Worm (Caenorhabditis elegans) whole organism, L4 larva: ENCODE results near the gene trmt-10A.

Experiments used
- F26F4.8 ChIP-seq: fragments of 200-800 bp; sonication (Bioruptor generic); conservative IDR thresholded peaks from 2 replicates; pipeline ENCODE4 v1.3.6; 2022; ENCODE audit warnings: missing genetic modification characterization, missing compliant biosample characterization
- F44E2.7 ChIP-seq: fragments of 200-800 bp; sonication (Bioruptor generic); IDR thresholded peaks from 2 replicates; pipeline ENCODE4 v2.1.2; 2022; ENCODE audit warnings: missing genetic modification characterization, missing compliant biosample characterization
- R02D3.7 ChIP-seq: fragments of 150-350 bp; sonication (generic microtip); optimal IDR thresholded peaks from 3 replicates; lab custom pipeline; 2014; ENCODE audit warnings: missing biosample characterization, missing genetic modification characterization
- Y105C5A.15 ChIP-seq: fragments of 200-800 bp; sonication (Bioruptor generic); IDR thresholded peaks from 2 replicates; pipeline ENCODE4 v1.3.6; 2022; ENCODE audit warnings: missing genetic modification characterization, missing compliant biosample characterization
- Y48G9A.11 ChIP-seq: fragments of 200-800 bp; sonication (Bioruptor generic); IDR thresholded peaks from 2 replicates; pipeline ENCODE4 v1.3.6; 2022; ENCODE audit warnings: missing genetic modification reagents, missing genetic modification characterization, missing compliant biosample characterization
- ZK337.2 ChIP-seq: fragments of 200-800 bp; sonication (Bioruptor generic); IDR thresholded peaks from 2 replicates; pipeline ENCODE4 v1.3.6; 2022; ENCODE audit warnings: missing genetic modification reagents, missing genetic modification characterization, missing compliant biosample characterization
- ZK546.5 ChIP-seq, 2 experiments: sonication (generic microtip); optimal IDR thresholded peaks; 2 replicates each; lab custom pipeline; 2017; ENCODE audit warnings: missing biosample characterization in 2 of 2, missing genetic modification characterization in 2 of 2
- aha-1 ChIP-seq: fragments of 150-350 bp; peaks from one replicate; lab custom pipeline; 2014; ENCODE audit warnings: missing biosample characterization, missing genetic modification characterization
- ceh-62 ChIP-seq: sonication (generic microtip); optimal IDR thresholded peaks from 2 replicates; lab custom pipeline; 2017; ENCODE audit warnings: missing biosample characterization, missing genetic modification characterization
- ceh-82 ChIP-seq: sonication (generic microtip); optimal IDR thresholded peaks from 2 replicates; lab custom pipeline; 2017; ENCODE audit warnings: missing biosample characterization, missing genetic modification characterization
- ces-1 ChIP-seq: fragments of 150-350 bp; sonication (generic microtip); optimal IDR thresholded peaks from 4 replicates; lab custom pipeline; 2014; ENCODE audit warnings: missing biosample characterization, missing genetic modification reagents, missing genetic modification characterization
- cey-2 ChIP-seq: sonication (generic microtip); optimal IDR thresholded peaks from 3 replicates; lab custom pipeline; 2017; ENCODE audit warnings: missing genetic modification characterization, mild to moderate bottlenecking, missing compliant biosample characterization, antibody characterized with exemption, borderline replicate concordance; ENCODE audit not compliant: insufficient read depth
- ctbp-1 ChIP-seq: fragments of 200-800 bp; sonication (Bioruptor generic); IDR thresholded peaks from 2 replicates; pipeline ENCODE4 v1.3.6; 2022; ENCODE audit warnings: missing genetic modification reagents, missing genetic modification characterization, missing compliant biosample characterization
- daf-8 ChIP-seq: fragments of 200-800 bp; sonication (Bioruptor generic); IDR thresholded peaks from 2 replicates; pipeline ENCODE4 v1.3.6; 2022; ENCODE audit warnings: missing genetic modification characterization, missing compliant biosample characterization
- dpl-1 ChIP-seq: fragments of 150-350 bp; optimal IDR thresholded peaks from 2 replicates; lab custom pipeline; 2014; ENCODE audit warnings: missing biosample characterization, missing genetic modification reagents, missing genetic modification characterization
- duxl-1 ChIP-seq: sonication (generic microtip); optimal IDR thresholded peaks from 2 replicates; lab custom pipeline; 2016; ENCODE audit warnings: mild to moderate bottlenecking, missing genetic modification characterization, moderate library complexity, missing compliant biosample characterization; ENCODE audit not compliant: poor library complexity
- egl-27 ChIP-seq: sonication (generic microtip); optimal IDR thresholded peaks from 3 replicates; lab custom pipeline; 2017; ENCODE audit warnings: missing biosample characterization, missing genetic modification reagents, missing genetic modification characterization
- egl-43 ChIP-seq: fragments of 200-800 bp; sonication (Bioruptor generic); IDR thresholded peaks from 2 replicates; pipeline ENCODE4 v1.3.6; 2022; ENCODE audit warnings: missing genetic modification reagents, missing genetic modification characterization, missing compliant biosample characterization
- fkh-10 ChIP-seq: fragments of 150-350 bp; optimal IDR thresholded peaks from 2 replicates; lab custom pipeline; 2014; ENCODE audit warnings: missing biosample characterization, missing genetic modification reagents, missing genetic modification characterization
- gei-8 ChIP-seq: fragments of 200-800 bp; sonication (Bioruptor generic); optimal IDR thresholded peaks from 2 replicates; lab custom pipeline; 2018; ENCODE audit warnings: mild to moderate bottlenecking, missing genetic modification characterization, missing compliant biosample characterization
- hif-1 ChIP-seq, 2 experiments: sonication (generic microtip); optimal IDR thresholded peaks; 2 replicates each; lab custom pipeline; 2016 to 2017; ENCODE audit warnings: missing compliant biosample characterization in 2 of 2, missing genetic modification characterization in 2 of 2, missing genetic modification reagents in 2 of 2, missing genotype in 2 of 2, mild to moderate bottlenecking in 1 of 2
- hlh-11 ChIP-seq: fragments of 200-800 bp; sonication (Bioruptor generic); optimal IDR thresholded peaks from 2 replicates; lab custom pipeline; 2018; ENCODE audit warnings: mild to moderate bottlenecking, missing genetic modification characterization, missing compliant biosample characterization
- hmg-1.1 ChIP-seq: fragments of 200-800 bp; sonication (Bioruptor generic); IDR thresholded peaks from 2 replicates; pipeline ENCODE4 v1.3.6; 2022; ENCODE audit warnings: missing genetic modification reagents, missing genetic modification characterization, missing compliant biosample characterization
- lin-1 ChIP-seq: fragments of 200-800 bp; sonication (Bioruptor generic); IDR thresholded peaks from 2 replicates; pipeline ENCODE4 v1.3.6; 2022; ENCODE audit warnings: missing genetic modification reagents, missing genetic modification characterization, missing compliant biosample characterization
- lin-38 ChIP-seq: fragments of 200-800 bp; sonication (Bioruptor generic); IDR thresholded peaks from 2 replicates; pipeline ENCODE4 v1.3.6; 2022; ENCODE audit warnings: missing genetic modification reagents, missing genetic modification characterization, missing compliant biosample characterization
- mep-1 ChIP-seq: fragments of 150-350 bp; sonication (generic microtip); optimal IDR thresholded peaks from 3 replicates; lab custom pipeline; 2014; ENCODE audit warnings: missing biosample characterization, missing genetic modification characterization
- mxl-2 ChIP-seq: fragments of 200-800 bp; sonication (Bioruptor generic); conservative IDR thresholded peaks from 2 replicates; pipeline ENCODE4 v1.3.6; 2022; ENCODE audit warnings: missing genetic modification reagents, missing genetic modification characterization, missing compliant biosample characterization
- mxl-3 ChIP-seq: fragments of 200-800 bp; sonication (Bioruptor generic); optimal IDR thresholded peaks from 2 replicates; lab custom pipeline; 2018; ENCODE audit warnings: mild to moderate bottlenecking, missing genetic modification characterization, missing compliant biosample characterization
- nhr-10 ChIP-seq: fragments of 150-350 bp; optimal IDR thresholded peaks from 2 replicates; lab custom pipeline; 2014; ENCODE audit warnings: missing biosample characterization, missing genetic modification characterization
- nhr-11 ChIP-seq: fragments of 150-350 bp; optimal IDR thresholded peaks from 2 replicates; lab custom pipeline; 2014; ENCODE audit warnings: missing biosample characterization, missing genetic modification characterization
- nhr-111 ChIP-seq: fragments of 200-800 bp; sonication (Bioruptor generic); optimal IDR thresholded peaks from 2 replicates; lab custom pipeline; 2018; ENCODE audit warnings: mild to moderate bottlenecking, missing genetic modification characterization, missing compliant biosample characterization
- nhr-28 ChIP-seq: fragments of 150-350 bp; optimal IDR thresholded peaks from 2 replicates; lab custom pipeline; 2014; ENCODE audit warnings: missing biosample characterization, missing genetic modification characterization
- nhr-41 ChIP-seq: fragments of 200-800 bp; sonication (Bioruptor generic); IDR thresholded peaks from 2 replicates; pipeline ENCODE4 v1.3.6; 2022; ENCODE audit warnings: missing genetic modification reagents, missing genetic modification characterization, missing compliant biosample characterization
- nhr-42 ChIP-seq: fragments of 200-800 bp; sonication (Bioruptor generic); IDR thresholded peaks from 2 replicates; pipeline ENCODE4 v1.3.6; 2022; ENCODE audit warnings: missing genetic modification characterization, missing compliant biosample characterization
- nhr-48 ChIP-seq: sonication (generic microtip); optimal IDR thresholded peaks from 2 replicates; lab custom pipeline; 2016; ENCODE audit warnings: mild to moderate bottlenecking, missing genetic modification characterization, missing compliant biosample characterization
- nhr-6 ChIP-seq: fragments of 150-350 bp; optimal IDR thresholded peaks from 2 replicates; lab custom pipeline; 2014; ENCODE audit warnings: missing biosample characterization, missing genetic modification characterization
- nhr-76 ChIP-seq: fragments of 150-350 bp; optimal IDR thresholded peaks from 2 replicates; lab custom pipeline; 2014; ENCODE audit warnings: missing biosample characterization, missing genetic modification characterization
- rbr-2 ChIP-seq: sonication (generic microtip); optimal IDR thresholded peaks from 2 replicates; lab custom pipeline; 2016; ENCODE audit warnings: missing genotype, missing genetic modification characterization, missing compliant biosample characterization
- sdz-12 ChIP-seq: fragments of 200-800 bp; sonication (Bioruptor generic); optimal IDR thresholded peaks from 2 replicates; lab custom pipeline; 2018; ENCODE audit warnings: mild to moderate bottlenecking, missing genetic modification characterization, missing compliant biosample characterization
- set-16 ChIP-seq: fragments of 200-800 bp; sonication (Bioruptor generic); IDR thresholded peaks from 2 replicates; pipeline ENCODE4 v1.3.6; 2022; ENCODE audit warnings: missing genetic modification reagents, missing genetic modification characterization, missing compliant biosample characterization
- skn-1 ChIP-seq: fragments of 150-350 bp; optimal IDR thresholded peaks from 2 replicates; lab custom pipeline; 2014; ENCODE audit warnings: missing biosample characterization, missing genetic modification characterization
- snpc-4 ChIP-seq: fragments of 150-350 bp; optimal IDR thresholded peaks from 2 replicates; lab custom pipeline; 2014; ENCODE audit warnings: missing biosample characterization, missing genetic modification characterization
- spr-1 ChIP-seq: sonication (generic microtip); optimal IDR thresholded peaks from 2 replicates; lab custom pipeline; 2016; ENCODE audit warnings: mild to moderate bottlenecking, missing genetic modification characterization, missing compliant biosample characterization
- unc-39 ChIP-seq: sonication (generic microtip); optimal IDR thresholded peaks from 2 replicates; lab custom pipeline; 2017; ENCODE audit warnings: missing biosample characterization, missing genetic modification characterization
- unc-62 ChIP-seq, 3 experiments: fragments of 150-350 bp in 1 of 3; sonication (generic microtip); optimal IDR thresholded peaks in 2 of 3; peaks in 1 of 3; 1 replicate in 1 of 3; 2 replicates in 2 of 3; lab custom pipeline; 2014 to 2017; ENCODE audit warnings: missing biosample characterization in 3 of 3, missing genetic modification characterization in 3 of 3, missing genetic modification reagents in 3 of 3, missing genotype in 1 of 3
- vab-7 ChIP-seq: fragments of 200-800 bp; sonication (Bioruptor generic); IDR thresholded peaks from 2 replicates; pipeline ENCODE4 v1.3.6; 2022; ENCODE audit warnings: missing genetic modification reagents, missing genetic modification characterization, missing compliant biosample characterization
- ztf-7 ChIP-seq: fragments of 150-350 bp; optimal IDR thresholded peaks from 2 replicates; lab custom pipeline; 2014; ENCODE audit warnings: missing biosample characterization, missing genetic modification characterization

trmt-10A gene

DNA sequence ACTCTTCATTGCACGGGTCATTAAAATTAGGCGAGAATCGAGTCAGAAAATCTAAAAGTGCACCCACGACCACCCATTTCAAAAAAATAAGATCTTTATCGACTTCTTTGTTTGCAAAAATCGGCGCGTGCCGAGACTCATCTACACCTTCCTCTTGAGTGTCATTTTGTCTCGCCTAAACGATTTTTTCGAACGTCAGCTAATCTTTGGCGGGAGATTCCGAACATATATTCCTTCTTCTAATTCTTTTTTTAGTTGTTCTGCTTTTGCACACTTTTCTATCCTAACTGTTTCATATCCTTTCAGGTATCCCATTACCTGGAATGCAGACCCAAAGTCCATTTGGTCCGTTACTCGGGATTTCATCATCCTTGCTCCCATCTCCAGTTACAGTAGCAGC lies 15.8 kb downstream of the trmt-10A start, which contains the start of gene bed-3:
Gene bed-3 (plus strand): TSS at position 301 of the 400 bp plus-strand sequence.
- TF ChIP-seq ctbp-1 (GFP tag; lab: Robert Waterston, UW) (no peak), nhr-76 (tag; lab: Kevin White, UChicago) (no peak), ceh-82 (no peak), snpc-4 (no peak), rbr-2 (tag; lab: Kevin White, UChicago) (no peak), nhr-10 (tag; lab: Kevin White, UChicago) (no peak), ZK546.5 (tag; optimal IDR thresholded peaks at IDR 0.05; lab: Kevin White, UChicago) (no peak), dpl-1 (GFP tag; lab: Kevin White, UChicago) (no peak), nhr-11 (tag; lab: Kevin White, UChicago) (no peak), gei-8 (GFP tag; lab: Kevin White, UChicago) (no peak), ceh-62 (tag; lab: Kevin White, UChicago) (no peak), Y105C5A.15 (no peak), mxl-2 (GFP tag; lab: Robert Waterston, UW) (no peak), set-16 (GFP tag; lab: Robert Waterston, UW) (no peak), ces-1 (GFP tag; lab: Kevin White, UChicago) (no peak), Y48G9A.11 (GFP tag; lab: Robert Waterston, UW) (no peak), R02D3.7 (tag; lab: Kevin White, UChicago) (no peak), fkh-10 (GFP tag; lab: Kevin White, UChicago) (no peak), ZK337.2 (GFP tag; lab: Robert Waterston, UW) (no peak)

DNA sequence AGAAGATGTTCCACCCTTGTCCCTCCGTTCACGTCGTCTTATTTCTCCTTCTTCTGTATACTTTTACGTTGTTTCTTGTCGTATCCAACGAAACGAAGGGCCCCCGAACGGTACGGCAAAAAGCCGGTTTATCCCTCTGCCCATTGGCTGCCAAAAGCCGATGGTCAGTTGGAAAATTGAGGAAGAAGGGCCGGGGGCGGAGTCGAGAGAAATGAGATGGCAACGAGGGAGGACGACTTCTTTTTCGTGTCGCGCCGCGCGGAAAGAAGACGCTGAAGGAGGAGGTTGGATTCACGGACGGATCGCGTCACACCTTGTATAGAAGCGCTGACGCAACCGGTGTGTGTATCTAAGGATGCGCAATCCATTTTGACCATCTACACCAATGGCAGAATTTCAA lies 16.9 kb downstream of the trmt-10A start:
- TF ChIP-seq snpc-4 (no peak), unc-62 (GFP tag; optimal IDR thresholded peaks at IDR 0.05 in 1 of 2; lab: Kevin White, UChicago) (peak in 1 of 2 experiments; percentile 46), unc-62 (tag; optimal IDR thresholded peaks at IDR 0.05; lab: Kevin White, UChicago) (no peak), egl-43 (0 out of 2 replicates have a peak, but pooled peaks have one; percentile 10), set-16 (GFP tag; lab: Robert Waterston, UW) (peak; percentile 66; the same call in 1 of the 2 replicates), duxl-1 (tag; lab: Kevin White, UChicago) (no peak), hlh-11 (tag; lab: Kevin White, UChicago) (peak; percentile 18), nhr-28 (tag; lab: Kevin White, UChicago) (no peak), nhr-11 (tag; lab: Kevin White, UChicago) (no peak), egl-27 (tag; lab: Kevin White, UChicago) (no peak), aha-1 (tag; lab: Kevin White, UChicago) (peak; percentile 40)

DNA sequence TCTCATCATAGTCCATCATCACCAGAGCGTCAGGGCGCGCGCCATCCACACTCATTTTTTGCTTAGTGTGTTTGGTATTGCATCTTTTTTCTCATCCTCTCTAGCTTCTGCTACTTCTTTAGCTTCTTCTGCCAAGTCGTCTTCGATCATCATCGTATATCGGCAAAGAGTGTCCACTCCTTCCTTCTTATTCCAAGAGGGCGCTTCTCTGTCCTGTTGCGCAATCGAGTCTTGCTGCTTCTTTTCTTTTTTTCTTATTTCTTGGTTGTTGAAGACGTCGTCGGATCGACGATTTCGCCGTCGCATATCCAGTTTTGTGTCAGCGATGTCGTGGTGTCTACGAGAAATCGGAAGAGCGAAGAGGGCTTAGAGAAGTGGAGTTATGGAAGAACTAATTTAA lies 18.9 kb downstream of the trmt-10A start:
- TF ChIP-seq nhr-10 (tag; lab: Kevin White, UChicago) (no peak), sdz-12 (GFP tag; lab: Kevin White, UChicago) (no peak), hmg-1.1 (GFP tag; lab: Robert Waterston, UW) (no peak), mxl-3 (GFP tag; lab: Kevin White, UChicago) (peak; percentile 54), nhr-6 (tag; lab: Kevin White, UChicago) (no peak), fkh-10 (GFP tag; lab: Kevin White, UChicago) (no peak), nhr-111 (GFP tag; lab: Kevin White, UChicago) (no peak), ztf-7 (tag; lab: Kevin White, UChicago) (no peak), nhr-42 (GFP tag; lab: Robert Waterston, UW) (no peak), cey-2 (tag; lab: Kevin White, UChicago) (no peak), Y105C5A.15 (no peak), mxl-2 (GFP tag; lab: Robert Waterston, UW) (no peak), F26F4.8 (GFP tag; lab: Robert Waterston, UW) (no peak), F44E2.7 (GFP tag; lab: Robert Waterston, UW) (no peak), nhr-76 (tag; lab: Kevin White, UChicago) (no peak), mep-1 (tag; lab: Kevin White, UChicago) (no peak), dpl-1 (GFP tag; lab: Kevin White, UChicago) (no peak), lin-38 (GFP tag; lab: Robert Waterston, UW) (no peak), lin-1 (GFP tag; lab: Robert Waterston, UW) (no peak), R02D3.7 (tag; lab: Kevin White, UChicago) (no peak), hif-1 (tag; optimal IDR thresholded peaks at IDR 0.05; lab: Kevin White, UChicago) (no peak), hlh-11 (tag; lab: Kevin White, UChicago) (peak; percentile 58), unc-39 (tag; lab: Kevin White, UChicago) (no peak), nhr-48 (peak; percentile 19), skn-1 (tag; lab: Kevin White, UChicago) (no peak), vab-7 (no peak), spr-1 (tag; lab: Kevin White, UChicago) (peak; percentile 36), daf-8 (GFP tag; lab: Robert Waterston, UW) (no peak), nhr-41 (GFP tag; lab: Robert Waterston, UW) (no peak)
